Fruit fly (Drosophila melanogaster): ENCODE results near the gene CG12065.

CG12065 gene

dm6 chrX:8560087-8560999 is 13.8 kb upstream of the CG12065 start, which contains the start of the genes CG12112 and Trf4-1 (continued):
- TF ChIP-seq Xrp1 (GFP tag; IDR thresholded peaks at IDR 0.05) (0 out of 2 replicates have a peak, but pooled peaks have one; percentile 15), CG10274 (GFP tag; optimal IDR thresholded peaks at IDR 0.05) (no peak), CG13123 (GFP tag; optimal IDR thresholded peaks at IDR 0.05) (no peak), Jarid2 (GFP tag; optimal IDR thresholded peaks at IDR 0.05) (no peak), Side (GFP tag; optimal IDR thresholded peaks at IDR 0.05) (no peak), CG11085 (GFP tag; IDR thresholded peaks at IDR 0.05) (no peak), CG17829 (tag; optimal IDR thresholded peaks at IDR 0.05) (no peak), CG11560 (tag; IDR thresholded peaks at IDR 0.05) (peak; percentile 48; the same call in 2 of the 3 replicates), ems (GFP tag; optimal IDR thresholded peaks at IDR 0.05) (no peak), disco-r (GFP tag; optimal IDR thresholded peaks at IDR 0.05) (no peak), pros (GFP tag; optimal IDR thresholded peaks at IDR 0.05) (peak; percentile 66), tna (GFP tag; IDR thresholded peaks at IDR 0.05; ENCODE audit: partially characterized antibody) (no peak), toy (GFP tag; IDR thresholded peaks at IDR 0.05) (no peak), CG8944 (GFP tag; optimal IDR thresholded peaks at IDR 0.05) (no peak), ara (GFP tag; IDR thresholded peaks at IDR 0.05) (no peak), klu (GFP tag; IDR thresholded peaks at IDR 0.05) (no peak), HHEX (GFP tag; optimal IDR thresholded peaks at IDR 0.05) (no peak), crc (GFP tag; optimal IDR thresholded peaks at IDR 0.05) (no peak), Lhr (GFP tag; optimal IDR thresholded peaks at IDR 0.05) (peak; percentile 71), CG4707 (GFP tag; optimal IDR thresholded peaks at IDR 0.05) (no peak), CG9817 (tag; optimal IDR thresholded peaks at IDR 0.05) (peak; percentile 5), CG1792 (GFP tag; optimal IDR thresholded peaks at IDR 0.05) (no peak), HmgD (GFP tag; optimal IDR thresholded peaks at IDR 0.05) (peak; percentile 48), ken (GFP tag; IDR thresholded peaks at IDR 0.05) (no peak), CG4360 (GFP tag; IDR thresholded peaks at IDR 0.05) (no peak), CG10654 (GFP tag; optimal IDR thresholded peaks at IDR 0.05) (no peak), ci (GFP tag; IDR thresholded peaks at IDR 0.05) (no peak), shn (GFP tag; optimal IDR thresholded peaks at IDR 0.05) (peak; percentile 24), slbo (GFP tag; IDR thresholded peaks at IDR 0.05) (0 out of 2 replicates have a peak, but pooled peaks have one; percentile 38), tio (GFP tag; optimal IDR thresholded peaks at IDR 0.05) (peak; percentile 1), ttk (GFP tag; IDR thresholded peaks at IDR 0.05) (no peak), B-H2 (GFP tag; optimal IDR thresholded peaks at IDR 0.05) (no peak), Xbp1 (GFP tag; optimal IDR thresholded peaks at IDR 0.05) (peak; percentile 7), CG8089 (GFP tag; optimal IDR thresholded peaks at IDR 0.05) (no peak), chinmo (GFP tag; IDR thresholded peaks at IDR 0.05; ENCODE audit: partially characterized antibody) (peak; percentile 65; the same call in 2 of the 4 replicates), CG12071 (GFP tag; optimal IDR thresholded peaks at IDR 0.05) (no peak), CG10979 (tag; optimal IDR thresholded peaks at IDR 0.05) (no peak), unc-4 (GFP tag; IDR thresholded peaks at IDR 0.05; ENCODE audit: partially characterized antibody) (peak; percentile 77), ap (GFP tag; IDR thresholded peaks at IDR 0.05) (no peak), h (optimal IDR thresholded peaks at IDR 0.05) (no peak), CG8359 (GFP tag; optimal IDR thresholded peaks at IDR 0.05; ENCODE audit: borderline replicate concordance) (no peak), Aef1 (GFP tag; IDR thresholded peaks at IDR 0.05) (no peak), E2f2 (GFP tag; IDR thresholded peaks at IDR 0.05) (peak; percentile 16; the same call in 1 of the 2 replicates), CG2889 (GFP tag; IDR thresholded peaks at IDR 0.05) (no peak), Kr (GFP tag; optimal IDR thresholded peaks at IDR 0.05) (no peak), GATAe (GFP tag; conservative IDR thresholded peaks at IDR 0.05) (no peak), Adf1 (GFP tag; IDR thresholded peaks at IDR 0.05) (no peak), CG14710 (tag; optimal IDR thresholded peaks at IDR 0.05) (peak; percentile 61), fd102C (GFP tag; optimal IDR thresholded peaks at IDR 0.05) (no peak), mld (GFP tag; IDR thresholded peaks at IDR 0.05; ENCODE audit: partially characterized antibody) (no peak)

Data from whole organism, embryonic.